Worm (Caenorhabditis elegans): ENCODE results near the gene sri-6.
A peak's percentile ranks its signal among the peaks of the same experiment; 100 is the strongest.

sri-6 gene

DNA sequence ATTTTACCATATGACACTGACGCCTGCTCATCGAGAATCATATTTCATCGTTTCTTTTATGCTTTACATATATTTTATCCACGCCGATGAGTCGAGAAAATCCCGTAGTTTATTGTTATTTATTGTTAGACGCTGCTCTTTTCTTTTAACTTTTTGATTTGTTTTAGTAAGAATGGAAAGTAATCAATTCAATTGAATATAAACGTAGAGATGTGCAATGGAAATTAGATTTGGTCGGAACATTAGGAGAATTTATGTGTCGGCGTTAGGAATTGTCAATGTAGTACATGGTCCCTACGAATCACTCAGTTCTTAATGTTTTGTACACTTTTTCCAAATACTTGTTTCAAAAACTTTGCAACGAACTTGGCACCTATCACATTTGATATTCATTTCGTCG lies 20.2 kb upstream of the sri-6 start:
- TF ChIP-seq nhr-111 (GFP tag; optimal IDR thresholded peaks at IDR 0.05) (no peak), php-3 (GFP tag; IDR thresholded peaks at IDR 0.05) (no peak), ces-1 (GFP tag; optimal IDR thresholded peaks at IDR 0.05) (peak; percentile 20), rbr-2 (tag; optimal IDR thresholded peaks at IDR 0.05) (no peak), fkh-10 (GFP tag; optimal IDR thresholded peaks at IDR 0.05) (peak; percentile 38), ctbp-1 (GFP tag; IDR thresholded peaks at IDR 0.05) (peak; percentile 28; the same call in 1 of the 2 replicates), mxl-2 (GFP tag; conservative IDR thresholded peaks at IDR 0.05) (no peak), set-16 (GFP tag; IDR thresholded peaks at IDR 0.05) (no peak)

DNA sequence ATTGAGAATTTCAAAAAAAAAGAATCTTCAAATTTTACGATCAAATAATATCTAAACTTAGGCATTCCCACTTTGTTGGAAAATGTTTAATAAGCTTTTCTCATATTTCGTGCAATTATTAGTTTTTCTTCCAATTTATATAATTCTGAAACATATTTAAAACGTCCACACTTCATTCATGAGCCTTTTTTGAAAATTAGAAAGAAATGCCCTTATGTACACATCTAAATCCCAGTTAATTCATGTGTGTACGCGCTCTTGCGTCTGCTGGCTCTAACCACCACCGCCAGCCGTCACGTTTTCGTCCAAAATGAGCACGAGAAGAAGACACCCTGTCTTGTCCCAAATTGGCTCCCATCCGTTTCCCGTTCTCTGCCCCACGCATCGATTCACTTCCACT lies 18.9 kb upstream of the sri-6 start:
- TF ChIP-seq hlh-30 (tag; optimal IDR thresholded peaks at IDR 0.05; ENCODE audit: insufficient read depth): peak; percentile 34
- peak; percentile 93 for TF ChIP-seq aha-1 (tag)
- TF ChIP-seq dmd-9 (GFP tag; IDR thresholded peaks at IDR 0.05): no peak

DNA sequence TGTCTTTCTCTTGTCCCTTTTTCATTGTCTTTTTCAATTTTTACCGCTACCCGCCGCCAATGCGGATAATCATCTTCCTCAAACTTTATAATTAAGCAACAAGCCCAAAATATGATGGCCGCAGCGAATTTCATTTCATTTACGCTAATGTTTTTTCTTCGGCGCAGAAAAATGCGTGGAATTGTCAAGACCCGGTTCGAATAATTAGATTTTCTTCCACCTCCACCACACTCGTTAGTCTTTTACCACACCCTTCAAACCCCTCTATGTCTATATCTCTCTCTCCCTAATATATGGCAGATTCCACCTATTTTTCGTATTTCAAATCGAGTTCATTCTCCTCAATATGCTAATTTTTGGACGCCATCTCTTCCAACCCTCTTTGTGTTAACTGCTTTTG lies 15.0 kb upstream of the sri-6 start:
- TF ChIP-seq unc-62 (GFP tag; optimal IDR thresholded peaks at IDR 0.05 in 1 of 2) (peak in 1 of 2 experiments; percentile 63), unc-62 (tag; optimal IDR thresholded peaks at IDR 0.05) (no peak), snpc-1.2 (GFP tag; IDR thresholded peaks at IDR 0.05) (no peak)

DNA sequence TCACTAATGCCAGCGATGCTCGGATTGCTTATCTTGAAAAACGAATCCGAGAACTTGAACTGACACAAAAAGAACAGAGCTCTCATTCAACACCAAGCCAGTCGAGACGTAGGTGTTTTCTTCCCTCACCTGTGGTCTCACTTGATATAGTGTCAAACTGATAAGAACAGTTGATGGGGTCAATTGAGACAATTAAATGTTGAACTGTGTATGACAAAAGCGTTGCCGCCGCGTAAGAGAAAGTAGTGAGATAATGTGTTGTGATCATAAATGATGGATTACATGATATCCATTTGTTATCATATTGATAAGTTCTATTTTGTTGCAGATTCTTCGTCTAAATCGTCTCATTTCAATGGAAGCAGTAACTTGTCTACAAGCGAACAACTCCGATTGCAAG lies 11.8 kb upstream of the sri-6 start:
- no peak for TF ChIP-seq nhr-42 (GFP tag; IDR thresholded peaks at IDR 0.05)
- TF ChIP-seq nhr-28 (tag; optimal IDR thresholded peaks at IDR 0.05): peak; percentile 56
- 0 out of 2 replicates have a peak, but pooled peaks have one; percentile 15 for TF ChIP-seq php-3 (GFP tag; IDR thresholded peaks at IDR 0.05)
- no peak for TF ChIP-seq fos-1 (tag; optimal IDR thresholded peaks at IDR 0.05)
- no peak for TF ChIP-seq zfp-3 (GFP tag; conservative IDR thresholded peaks at IDR 0.05)
- TF ChIP-seq lin-39 (tag; optimal IDR thresholded peaks at IDR 0.05): no peak
- no peak for TF ChIP-seq T20F7.1 (GFP tag; optimal IDR thresholded peaks at IDR 0.05)
- TF ChIP-seq mxl-3 (GFP tag; optimal IDR thresholded peaks at IDR 0.05): peak; percentile 9
- no peak for TF ChIP-seq lir-3 (tag; optimal IDR thresholded peaks at IDR 0.05)
- TF ChIP-seq hlh-11 (tag; optimal IDR thresholded peaks at IDR 0.05): no peak
- TF ChIP-seq daf-8 (GFP tag; IDR thresholded peaks at IDR 0.05): no peak
- TF ChIP-seq dmd-8 (GFP tag; IDR thresholded peaks at IDR 0.05): no peak
- no peak for TF ChIP-seq vab-7 (GFP tag; IDR thresholded peaks at IDR 0.05)
- TF ChIP-seq jun-1 (tag; optimal IDR thresholded peaks at IDR 0.05): no peak
- no peak for TF ChIP-seq lim-7 (GFP tag; IDR thresholded peaks at IDR 0.05)
- TF ChIP-seq unc-130 (GFP tag; optimal IDR thresholded peaks at IDR 0.05): no peak
- no peak for TF ChIP-seq ceh-62 (tag; optimal IDR thresholded peaks at IDR 0.05)
- no peak for TF ChIP-seq daf-16 (GFP tag; optimal IDR thresholded peaks at IDR 0.05)
- TF ChIP-seq daf-16 (tag; optimal IDR thresholded peaks at IDR 0.05): peak; percentile 5
- no peak for TF ChIP-seq ama-1 (optimal IDR thresholded peaks at IDR 0.05)
- TF ChIP-seq nhr-41 (GFP tag; IDR thresholded peaks at IDR 0.05): peak; percentile 27; the same call in 1 of the 2 replicates
- TF ChIP-seq zip-11 (GFP tag; IDR thresholded peaks at IDR 0.05): no peak
- TF ChIP-seq lin-38 (GFP tag; IDR thresholded peaks at IDR 0.05): no peak
- no peak for TF ChIP-seq lin-15B (tag; optimal IDR thresholded peaks at IDR 0.05)
- no peak for TF ChIP-seq ctbp-1 (GFP tag; IDR thresholded peaks at IDR 0.05)
- TF ChIP-seq fkh-10 (GFP tag; optimal IDR thresholded peaks at IDR 0.05): no peak
- TF ChIP-seq ceh-32 (tag; optimal IDR thresholded peaks at IDR 0.05; ENCODE audit: poor library complexity): no peak
- no peak for TF ChIP-seq F44E2.7 (GFP tag; IDR thresholded peaks at IDR 0.05)
- TF ChIP-seq Y48G9A.11 (GFP tag; IDR thresholded peaks at IDR 0.05): no peak
- no peak for TF ChIP-seq ceh-44 (GFP tag; IDR thresholded peaks at IDR 0.05)
- TF ChIP-seq attf-4 (tag; optimal IDR thresholded peaks at IDR 0.05): no peak
- TF ChIP-seq ZK546.5 (tag; optimal IDR thresholded peaks at IDR 0.05): no peak
- TF ChIP-seq lin-1 (GFP tag; IDR thresholded peaks at IDR 0.05): no peak
- no peak for TF ChIP-seq hif-1 (tag; optimal IDR thresholded peaks at IDR 0.05)
- no peak for TF ChIP-seq saeg-2 (GFP tag; IDR thresholded peaks at IDR 0.05)
- TF ChIP-seq hlh-30 (tag; optimal IDR thresholded peaks at IDR 0.05; ENCODE audit: insufficient read depth): peak; percentile 11
- TF ChIP-seq nhr-102 (tag; optimal IDR thresholded peaks at IDR 0.05): no peak
